Fruit fly (Drosophila melanogaster) whole organism, wandering third instar larva: ENCODE results near the gene CG5404.
A peak's percentile ranks its signal among the peaks of the same experiment; 100 is the strongest.

Experiments used
- Abd-B ChIP-seq: fragments of >200 bp; optimal IDR thresholded peaks from 2 replicates; lab custom pipeline; 2017; ENCODE audit warnings: missing biosample characterization, missing genetic modification characterization
- CG32264 ChIP-seq: fragments of 200-800 bp; sonication (Bioruptor generic); optimal IDR thresholded peaks from 2 replicates; lab custom pipeline; 2016; ENCODE audit warnings: missing biosample characterization, missing genetic modification characterization
- CrebA ChIP-seq: fragments of 200-800 bp; sonication (Bioruptor generic); optimal IDR thresholded peaks from 2 replicates; lab custom pipeline; 2016; ENCODE audit warnings: missing biosample characterization, mild to moderate bottlenecking, missing genetic modification characterization, borderline replicate concordance
- Dif ChIP-seq: fragments of 200-275, 200-300 bp; sonication (Bioruptor generic); optimal IDR thresholded peaks from 2 replicates; lab custom pipeline; 2018; ENCODE audit warnings: missing biosample characterization, missing genetic modification characterization; ENCODE audit not compliant: partially characterized antibody
- GATAd ChIP-seq: sonication (Bioruptor generic); optimal IDR thresholded peaks from 2 replicates; lab custom pipeline; 2016; ENCODE audit warnings: missing biosample characterization, missing genetic modification characterization
- HLH106 ChIP-seq: fragments of 200-800 bp; optimal IDR thresholded peaks from 3 replicates; lab custom pipeline; 2019; ENCODE audit warnings: missing biosample characterization, mild to moderate bottlenecking, missing genetic modification characterization, moderate library complexity
- Hnf4 ChIP-seq: fragments of 200-800 bp; sonication (Bioruptor generic); optimal IDR thresholded peaks from 2 replicates; lab custom pipeline; 2016; ENCODE audit warnings: missing biosample characterization, mild to moderate bottlenecking, missing genetic modification characterization
- Hr78 ChIP-seq: fragments of >200 bp; optimal IDR thresholded peaks from 2 replicates; lab custom pipeline; 2017; ENCODE audit warnings: missing biosample characterization, missing genetic modification characterization
- Hr83 ChIP-seq: fragments of 200-300 bp; sonication (Bioruptor generic); optimal IDR thresholded peaks from 2 replicates; lab custom pipeline; 2016; ENCODE audit warnings: missing biosample characterization, mild to moderate bottlenecking, missing genetic modification characterization, moderate library complexity; ENCODE audit not compliant: poor library complexity, severe bottlenecking
- Jra ChIP-seq: sonication (Bioruptor generic); optimal IDR thresholded peaks from 2 replicates; lab custom pipeline; 2016; ENCODE audit warnings: missing biosample characterization, missing genetic modification characterization
- Mio ChIP-seq: sonication (Bioruptor generic); optimal IDR thresholded peaks from 2 replicates; lab custom pipeline; 2016; ENCODE audit warnings: missing biosample characterization, missing genetic modification characterization
- Myc ChIP-seq: fragments of >200 bp; optimal IDR thresholded peaks from 2 replicates; lab custom pipeline; 2017
- N ChIP-seq: fragments of >200 bp; optimal IDR thresholded peaks from 2 replicates; lab custom pipeline; 2018; ENCODE audit warnings: missing biosample characterization, missing external identifiers, missing genetic modification characterization
- OdsH ChIP-seq: fragments of 200-800 bp; sonication (Bioruptor generic); optimal IDR thresholded peaks from 2 replicates; lab custom pipeline; 2016; ENCODE audit warnings: missing biosample characterization, mild to moderate bottlenecking, missing genetic modification characterization
- Rel ChIP-seq, 2 experiments: fragments of 200-800 bp; sonication (Bioruptor generic) in 1 of 2; optimal IDR thresholded peaks; 2 replicates in 1 of 2; 3 replicates in 1 of 2; lab custom pipeline; 2016 to 2019; ENCODE audit warnings: mild to moderate bottlenecking in 2 of 2, missing biosample characterization in 2 of 2, missing genetic modification characterization in 2 of 2, moderate library complexity in 1 of 2
- Sp1 ChIP-seq: fragments of 200-800 bp; sonication (Bioruptor generic); optimal IDR thresholded peaks from 3 replicates; lab custom pipeline; 2019; ENCODE audit warnings: missing biosample characterization, mild to moderate bottlenecking, missing genetic modification characterization, moderate library complexity
- br ChIP-seq: fragments of 200-800 bp; sonication (Bioruptor generic); optimal IDR thresholded peaks from 2 replicates; lab custom pipeline; 2016; ENCODE audit warnings: missing biosample characterization, missing genetic modification characterization
- dl ChIP-seq, 2 experiments: fragments of 175-275, 200-275 bp in 1 of 2; fragments of 200-275 bp in 1 of 2; sonication (Bioruptor generic); optimal IDR thresholded peaks; lab custom pipeline; 2018; ENCODE audit warnings: mild to moderate bottlenecking in 2 of 2, missing biosample characterization in 2 of 2, missing genetic modification characterization in 2 of 2, moderate library complexity in 2 of 2; ENCODE audit not compliant: partially characterized antibody in 2 of 2, insufficient read depth in 1 of 2
- dmrt93B ChIP-seq: fragments of 200-800 bp; sonication (Bioruptor generic); optimal IDR thresholded peaks from 2 replicates; lab custom pipeline; 2018; ENCODE audit warnings: missing biosample characterization, mild to moderate bottlenecking, missing genetic modification characterization
- ey ChIP-seq: fragments of 200-800 bp; sonication (Bioruptor generic); optimal IDR thresholded peaks from 2 replicates; lab custom pipeline; 2016; ENCODE audit warnings: missing biosample characterization, missing genetic modification characterization
- foxo ChIP-seq, 2 experiments: fragments of 200-800 bp; sonication (Bioruptor generic); optimal IDR thresholded peaks; 2 replicates in 1 of 2; 3 replicates in 1 of 2; lab custom pipeline; 2016 to 2017; ENCODE audit warnings: missing biosample characterization in 2 of 2, missing genetic modification characterization in 2 of 2
- fru ChIP-seq: fragments of 200-800 bp; sonication (Bioruptor generic); optimal IDR thresholded peaks from 3 replicates; lab custom pipeline; 2016; ENCODE audit warnings: missing biosample characterization, mild to moderate bottlenecking, missing genetic modification characterization
- h ChIP-seq: fragments of 200-800 bp; sonication (Bioruptor generic); optimal IDR thresholded peaks from 3 replicates; lab custom pipeline; 2016; ENCODE audit warnings: missing biosample characterization, mild to moderate bottlenecking, missing genetic modification characterization
- jim ChIP-seq: fragments of 175-275, 200-325 bp; sonication (Bioruptor generic); optimal IDR thresholded peaks from 2 replicates; lab custom pipeline; 2016; ENCODE audit warnings: missing biosample characterization, mild to moderate bottlenecking, missing genetic modification characterization
- psq ChIP-seq: fragments of 200-800 bp; sonication (Bioruptor generic); optimal IDR thresholded peaks from 3 replicates; lab custom pipeline; 2017; ENCODE audit warnings: missing biosample characterization, mild to moderate bottlenecking, missing genetic modification characterization, moderate library complexity
- sage ChIP-seq: fragments of 200-800 bp; sonication (Bioruptor generic); optimal IDR thresholded peaks from 2 replicates; lab custom pipeline; 2016; ENCODE audit warnings: missing biosample characterization, mild to moderate bottlenecking, missing genetic modification characterization
- sv ChIP-seq: fragments of 200-800 bp; sonication (Bioruptor generic); optimal IDR thresholded peaks from 3 replicates; lab custom pipeline; 2016; ENCODE audit warnings: missing biosample characterization, missing genetic modification characterization
- tai ChIP-seq: sonication (Bioruptor generic); optimal IDR thresholded peaks from 2 replicates; lab custom pipeline; 2016; ENCODE audit warnings: missing biosample characterization, missing genetic modification characterization
- usp ChIP-seq: fragments of >200 bp; optimal IDR thresholded peaks from 2 replicates; lab custom pipeline; 2017; ENCODE audit warnings: missing biosample characterization, missing genetic modification characterization

CG5404 gene

dm6 chr3R:15679989-15680388 is 24.5 kb upstream of the CG5404 start:
- TF ChIP-seq h (GFP tag; lab: Kevin White, UChicago) = no peak
- no peak for TF ChIP-seq Hnf4 (GFP tag; lab: Kevin White, UChicago)
- no peak for TF ChIP-seq tai (GFP tag; lab: Kevin White, UChicago)
- no peak for TF ChIP-seq Sp1 (GFP tag; lab: Kevin White, UChicago)
- no peak for TF ChIP-seq foxo (GFP tag; optimal IDR thresholded peaks at IDR 0.05; lab: Kevin White, UChicago)
- no peak for TF ChIP-seq Abd-B (GFP tag; lab: Kevin White, UChicago)
- TF ChIP-seq dmrt93B = no peak
- TF ChIP-seq Rel (GFP tag; optimal IDR thresholded peaks at IDR 0.05; lab: Kevin White, UChicago) = no peak
- no peak for TF ChIP-seq Rel (tag; optimal IDR thresholded peaks at IDR 0.05; lab: Kevin White, UChicago)
- TF ChIP-seq Hr83 (GFP tag; lab: Kevin White, UChicago) = no peak
- no peak for TF ChIP-seq fru
- no peak for TF ChIP-seq usp (GFP tag; lab: Kevin White, UChicago)
- TF ChIP-seq Dif (GFP tag; lab: Kevin White, UChicago) = no peak
- no peak for TF ChIP-seq jim (GFP tag; lab: Kevin White, UChicago)
- TF ChIP-seq OdsH (GFP tag; lab: Kevin White, UChicago) = no peak
- no peak for TF ChIP-seq HLH106 (tag; lab: Kevin White, UChicago)
- no peak for TF ChIP-seq GATAd
- TF ChIP-seq Hr78 (GFP tag; lab: Kevin White, UChicago) = no peak

- no peak for TF ChIP-seq Dif (GFP tag; lab: Kevin White, UChicago)
- TF ChIP-seq psq (GFP tag; lab: Kevin White, UChicago) = no peak
- no peak for TF ChIP-seq dl (GFP tag; optimal IDR thresholded peaks at IDR 0.05; lab: Kevin White, UChicago; ENCODE audit: insufficient read depth in 1 of 2, partially characterized antibody in 2 of 2)
- TF ChIP-seq foxo (GFP tag; optimal IDR thresholded peaks at IDR 0.05; lab: Kevin White, UChicago) = no peak
- TF ChIP-seq Hr78 (GFP tag; lab: Kevin White, UChicago) = no peak
- no peak for TF ChIP-seq Mio (GFP tag; lab: Kevin White, UChicago)
- no peak for TF ChIP-seq fru
Observed at dm6 chr3R:15680666-15681065, 23.8 kb upstream of the CG5404 start.

- no peak for TF ChIP-seq sage (GFP tag; lab: Kevin White, UChicago)
- TF ChIP-seq N (GFP tag; lab: Kevin White, UChicago) = peak; percentile 2
- TF ChIP-seq Myc (lab: Kevin White, UChicago) = peak; percentile 46
- TF ChIP-seq sv = no peak
- peak; percentile 18 for TF ChIP-seq Dif (GFP tag; lab: Kevin White, UChicago)
Observed at dm6 chr3R:15688441-15688840, 16.0 kb upstream of the CG5404 start.

- TF ChIP-seq tai (GFP tag; lab: Kevin White, UChicago) = no peak
- no peak for TF ChIP-seq ey
- TF ChIP-seq jim (GFP tag; lab: Kevin White, UChicago) = no peak
- no peak for TF ChIP-seq Sp1 (GFP tag; lab: Kevin White, UChicago)
- TF ChIP-seq Jra (GFP tag; lab: Kevin White, UChicago) = no peak
- TF ChIP-seq N (GFP tag; lab: Kevin White, UChicago) = no peak
- no peak for TF ChIP-seq OdsH (GFP tag; lab: Kevin White, UChicago)
- TF ChIP-seq Hr83 (GFP tag; lab: Kevin White, UChicago) = no peak
Observed at dm6 chr3R:15692786-15693185, 11.7 kb upstream of the CG5404 start, which contains the start of gene CG31446. CG31446 (plus strand) TSS chr3R:15693086.

dm6 chr3R:15694332-15694731 is 10.1 kb upstream of the CG5404 start:
- TF ChIP-seq Hnf4 (GFP tag; lab: Kevin White, UChicago) (no peak), Hr78 (GFP tag; lab: Kevin White, UChicago) (no peak), CG32264 (GFP tag; lab: Kevin White, UChicago) (no peak), dl (GFP tag; optimal IDR thresholded peaks at IDR 0.05; lab: Kevin White, UChicago; ENCODE audit: insufficient read depth in 1 of 2, partially characterized antibody in 2 of 2) (no peak)

dm6 chr3R:15694941-15695340 is 9.5 kb upstream of the CG5404 start, which contains the start of gene CG5399:
CG5399 (plus strand) TSS chr3R:15695241.
- TF ChIP-seq Rel (GFP tag; optimal IDR thresholded peaks at IDR 0.05; lab: Kevin White, UChicago) (no peak), Rel (tag; optimal IDR thresholded peaks at IDR 0.05; lab: Kevin White, UChicago) (no peak), fru (no peak), dl (GFP tag; optimal IDR thresholded peaks at IDR 0.05; lab: Kevin White, UChicago; ENCODE audit: insufficient read depth in 1 of 2, partially characterized antibody in 2 of 2) (no peak), CrebA (GFP tag; lab: Kevin White, UChicago) (no peak), sage (GFP tag; lab: Kevin White, UChicago) (no peak), foxo (GFP tag; optimal IDR thresholded peaks at IDR 0.05; lab: Kevin White, UChicago) (no peak), tai (GFP tag; lab: Kevin White, UChicago) (no peak), usp (GFP tag; lab: Kevin White, UChicago) (no peak), Hr78 (GFP tag; lab: Kevin White, UChicago) (no peak), OdsH (GFP tag; lab: Kevin White, UChicago) (no peak), Hr83 (GFP tag; lab: Kevin White, UChicago) (no peak), br (no peak)
